Worm (Caenorhabditis elegans) whole organism, L1 larva: ENCODE data around the gene srbc-59.

Source experiments
- C16A3.4 ChIP-seq: fragments of 150-350 bp; optimal IDR thresholded peaks from 2 replicates; lab custom pipeline; 2014; ENCODE audit warnings: missing biosample characterization, missing genetic modification characterization
- blmp-1 ChIP-seq: fragments of 150-350 bp; optimal IDR thresholded peaks from 2 replicates; lab custom pipeline; 2014; ENCODE audit warnings: missing biosample characterization, missing genetic modification characterization
- ces-1 ChIP-seq: fragments of 150-350 bp; optimal IDR thresholded peaks from 2 replicates; lab custom pipeline; 2014; ENCODE audit warnings: missing biosample characterization, missing genetic modification reagents, missing genetic modification characterization
- elt-2 ChIP-seq: sonication (generic microtip); optimal IDR thresholded peaks from 2 replicates; lab custom pipeline; 2016; ENCODE audit warnings: missing genetic modification characterization, mild to moderate bottlenecking, inconsistent platforms, missing compliant biosample characterization, missing genetic modification reagents
- lin-13 ChIP-seq: fragments of 150-350 bp; optimal IDR thresholded peaks from 2 replicates; lab custom pipeline; 2014; ENCODE audit warnings: missing biosample characterization, missing genetic modification reagents, missing genetic modification characterization
- mdl-1 ChIP-seq, 2 experiments: fragments of 150-350 bp; optimal IDR thresholded peaks; 2 replicates each; lab custom pipeline; 2014 to 2017; ENCODE audit warnings: missing biosample characterization in 2 of 2, missing genetic modification characterization in 2 of 2, inconsistent platforms in 1 of 2
- mef-2 ChIP-seq: fragments of 150-350 bp; optimal IDR thresholded peaks from 2 replicates; lab custom pipeline; 2014; ENCODE audit warnings: missing biosample characterization, missing genetic modification characterization
- nhr-11 ChIP-seq: fragments of 150-350 bp; optimal IDR thresholded peaks from 2 replicates; lab custom pipeline; 2014; ENCODE audit warnings: missing biosample characterization, missing genetic modification characterization
- nhr-12 ChIP-seq: sonication (generic microtip); optimal IDR thresholded peaks from 2 replicates; lab custom pipeline; 2017; ENCODE audit warnings: missing biosample characterization, missing genetic modification characterization
- nhr-77 ChIP-seq: fragments of 150-350 bp; optimal IDR thresholded peaks from 2 replicates; lab custom pipeline; 2014; ENCODE audit warnings: missing biosample characterization, missing genetic modification characterization
- rnt-1 ChIP-seq: sonication (generic microtip); optimal IDR thresholded peaks from 2 replicates; lab custom pipeline; 2016; ENCODE audit warnings: mild to moderate bottlenecking, missing genetic modification characterization, moderate library complexity, missing compliant biosample characterization
- sup-37 ChIP-seq: fragments of 200-800 bp; sonication (Bioruptor generic); optimal IDR thresholded peaks from 2 replicates; lab custom pipeline; 2018; ENCODE audit warnings: mild to moderate bottlenecking, missing genetic modification characterization, missing compliant biosample characterization
- unc-62 ChIP-seq: fragments of 150-350 bp; optimal IDR thresholded peaks from 2 replicates; lab custom pipeline; 2014; ENCODE audit warnings: missing biosample characterization, missing genetic modification reagents, missing genetic modification characterization

- no peak for TF ChIP-seq nhr-77
- TF ChIP-seq blmp-1 (tag; lab: Kevin White, UChicago): no peak
- no peak for TF ChIP-seq elt-2 (tag; lab: Kevin White, UChicago)
- no peak for TF ChIP-seq nhr-11 (tag; lab: Kevin White, UChicago)
- no peak for TF ChIP-seq ces-1 (GFP tag; lab: Kevin White, UChicago)
- TF ChIP-seq nhr-12 (tag; lab: Kevin White, UChicago): no peak
- TF ChIP-seq mef-2 (tag; lab: Kevin White, UChicago): no peak
- no peak for TF ChIP-seq mdl-1 (tag; optimal IDR thresholded peaks at IDR 0.05; lab: Kevin White, UChicago)
- TF ChIP-seq lin-13: no peak
- no peak for TF ChIP-seq rnt-1 (tag; lab: Kevin White, UChicago)
- no peak for TF ChIP-seq C16A3.4 (tag; lab: Kevin White, UChicago)
- TF ChIP-seq unc-62 (GFP tag; lab: Kevin White, UChicago): no peak
- TF ChIP-seq sup-37 (GFP tag; lab: Kevin White, UChicago): no peak
These were observed 6.2 kb upstream of the srbc-59 start for ce11 chrV:772210-772609.
